Worm (Caenorhabditis elegans) whole organism, dauer: Measurements from ENCODE around the gene mec-3.

ENCODE experiments used
- unc-62 ChIP-seq: sonication (generic microtip); optimal IDR thresholded peaks from 2 replicates; lab custom pipeline; 2017; ENCODE audit warnings: missing biosample characterization, missing genetic modification reagents, missing genetic modification characterization

The mec-3 gene

DNA sequence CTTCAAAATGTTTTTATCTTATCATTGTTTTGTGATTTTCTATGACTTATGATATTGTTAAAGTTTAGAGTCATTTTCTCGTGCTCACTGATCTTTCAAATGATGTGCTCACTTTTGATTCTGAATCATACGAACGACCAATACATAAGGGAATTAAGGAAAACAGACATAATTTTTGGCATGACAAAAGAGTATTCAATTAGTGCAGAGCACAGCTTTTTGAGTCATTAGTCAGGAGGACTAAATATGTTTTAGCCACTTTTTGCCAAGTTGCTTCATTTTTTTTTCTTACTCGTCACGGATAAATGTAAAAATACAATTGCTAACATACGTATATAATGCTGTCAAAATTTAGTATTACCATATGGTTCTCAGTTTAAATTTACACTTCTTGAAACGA, 32.5 kb downstream of the mec-3 start, which contains the start of gene F13B12.2:
Gene F13B12.2, minus strand, starts transcription at position 2 of the 400 bp plus-strand sequence.
- TF ChIP-seq unc-62: no peak

DNA sequence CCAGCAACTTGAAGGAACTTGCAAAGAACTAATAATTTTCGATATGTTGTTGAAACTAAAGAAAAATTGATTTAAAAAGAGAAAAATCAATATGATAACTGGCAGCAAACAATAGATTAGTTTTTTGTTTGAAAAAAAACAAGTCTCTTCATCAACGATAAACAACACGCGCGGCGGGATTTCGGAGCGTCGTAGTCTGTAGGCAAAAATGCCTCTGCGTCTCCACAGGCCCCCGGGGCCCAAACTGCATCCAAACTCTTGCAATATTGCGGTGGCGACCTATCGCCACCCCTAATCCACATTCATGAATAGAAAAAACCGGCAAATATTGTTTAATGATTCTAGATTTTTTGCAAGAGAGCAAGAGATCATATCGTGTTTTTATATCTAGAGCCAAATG, 36.5 kb downstream of the mec-3 start:
- no peak for TF ChIP-seq unc-62

DNA sequence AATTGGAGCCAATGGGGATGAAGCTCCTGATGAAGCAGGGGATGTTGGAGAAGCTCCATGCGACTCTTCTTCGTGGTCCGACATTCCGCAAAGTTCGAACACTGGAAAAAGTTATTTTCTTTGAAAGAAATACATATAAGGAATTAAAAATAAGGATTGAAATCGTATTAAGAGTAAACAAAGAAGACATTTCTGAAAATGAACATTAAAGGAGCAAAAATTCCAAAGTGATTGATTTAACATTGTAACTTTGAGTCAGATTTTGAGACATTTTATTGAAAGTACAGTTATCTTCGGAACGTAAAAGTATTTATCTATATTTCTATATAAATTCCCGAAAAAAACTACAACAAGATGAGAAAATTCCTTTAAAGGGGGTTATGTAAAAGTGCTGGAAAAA, 37.1 kb downstream of the mec-3 start, which contains the start of gene F13B12.1:
Gene F13B12.1, minus strand, starts transcription at position 101 of the 400 bp plus-strand sequence.
- no peak for TF ChIP-seq unc-62

ce11 chrIV:10422230-10422629, 39.4 kb downstream of the mec-3 start:
- no peak for TF ChIP-seq unc-62

ce11 chrIV:10421256-10421655, 40.4 kb downstream of the mec-3 start:
- TF ChIP-seq unc-62: no peak

DNA sequence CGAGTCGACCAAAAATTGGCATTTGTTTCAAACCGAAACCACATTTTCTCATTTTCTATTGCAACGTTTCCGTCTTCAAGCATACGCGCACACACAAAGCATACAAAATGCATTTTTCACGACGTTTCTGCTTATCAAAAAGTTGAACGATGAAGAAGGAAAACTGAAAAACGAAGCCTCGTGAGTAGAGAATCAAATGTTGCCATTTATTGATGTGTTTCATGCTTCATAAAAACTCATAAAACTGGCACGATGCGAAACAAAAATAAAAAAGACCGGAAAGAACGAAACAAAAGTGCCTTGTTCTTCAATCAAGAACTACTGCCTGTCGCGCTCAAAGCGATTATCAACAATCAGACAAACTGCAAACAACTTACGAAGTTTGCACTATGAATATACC, 41.2 kb downstream of the mec-3 start:
- TF ChIP-seq unc-62: no peak

ce11 chrIV:10419896-10420295, 41.8 kb downstream of the mec-3 start:
- TF ChIP-seq unc-62: no peak

DNA sequence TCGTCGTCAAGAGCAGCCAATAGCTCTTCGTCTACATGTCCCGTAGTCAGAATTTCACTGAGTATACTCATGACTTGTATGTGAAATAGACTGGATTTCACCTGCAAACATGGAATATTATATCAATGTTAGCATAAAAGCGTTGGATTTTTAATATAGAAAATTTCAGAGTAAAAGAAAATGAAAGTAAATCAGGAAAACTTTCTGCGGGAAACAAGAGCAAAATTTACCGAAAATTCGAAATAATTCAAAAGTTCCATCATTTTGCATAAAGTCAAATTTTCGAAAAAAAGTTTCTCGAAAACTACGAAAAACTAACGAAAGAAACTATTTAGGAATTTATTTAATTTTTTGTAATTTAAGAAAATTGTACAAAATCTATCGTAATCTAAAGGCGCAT, 43.9 kb downstream of the mec-3 start, which contains the start of gene F13B12.6:
Gene F13B12.6, minus strand, starts transcription at position 101 of the 400 bp plus-strand sequence.
- no peak for TF ChIP-seq unc-62

DNA sequence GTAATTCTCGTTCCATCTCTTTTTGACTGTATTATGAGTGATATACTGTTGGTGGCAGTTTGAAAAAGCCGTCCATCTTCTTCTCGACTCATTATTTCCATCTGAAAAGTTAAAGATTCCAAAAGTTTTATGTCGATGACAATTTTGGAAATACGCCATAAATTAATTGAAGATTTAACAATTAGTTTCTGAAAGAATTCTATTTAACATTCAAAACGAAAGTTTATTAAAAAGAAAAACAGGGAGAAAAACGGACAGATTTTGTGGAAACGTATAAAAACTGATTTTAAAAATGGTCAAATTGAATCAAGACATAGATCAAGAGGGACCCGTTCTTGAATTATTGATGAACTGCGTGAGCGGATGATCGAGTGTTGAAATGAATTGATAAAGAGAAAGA, 47.8 kb downstream of the mec-3 start, which contains the start of gene R10H10.7:
Gene R10H10.7, minus strand, starts transcription at position 101 of the 400 bp plus-strand sequence.
- no peak for TF ChIP-seq unc-62

ce11 chrIV:10409377-10409776, 52.3 kb downstream of the mec-3 start, which contains the start of gene rfk-1:
Gene rfk-1, minus strand, starts transcription at chrIV:10409477.
- TF ChIP-seq unc-62: no peak
